Worm (Caenorhabditis elegans) whole organism, young adult: Measurements from ENCODE around the gene C35C5.8.

Experiments
- C06A6.2 ChIP-seq: fragments of 200-800 bp; sonication (Bioruptor generic); conservative IDR thresholded peaks from 2 replicates; pipeline ENCODE4 v1.3.6; 2022; ENCODE audit warnings: missing genetic modification characterization, missing compliant biosample characterization
- F33H1.4 ChIP-seq: fragments of 200-800 bp; sonication (Bioruptor generic); IDR thresholded peaks from 2 replicates; pipeline ENCODE4 v1.3.6; 2022; ENCODE audit warnings: missing genetic modification reagents, missing genetic modification characterization, missing compliant biosample characterization
- ceh-27 ChIP-seq: fragments of 200-800 bp; sonication (Bioruptor generic); optimal IDR thresholded peaks from 2 replicates; lab custom pipeline; 2018; ENCODE audit warnings: mild to moderate bottlenecking, missing genetic modification characterization, moderate library complexity, missing compliant biosample characterization
- ekl-4 ChIP-seq: fragments of 200-800 bp; sonication (Bioruptor generic); IDR thresholded peaks from 2 replicates; pipeline ENCODE4 v1.3.6; 2022; ENCODE audit warnings: missing genetic modification reagents, missing genetic modification characterization, missing compliant biosample characterization
- fkh-3 ChIP-seq: sonication (generic microtip); optimal IDR thresholded peaks from 2 replicates; lab custom pipeline; 2016; ENCODE audit warnings: mild to moderate bottlenecking, missing genetic modification characterization, missing compliant biosample characterization
- snpc-4 ChIP-seq, 5 experiments: fragments of 150-350 bp in 1 of 5; sonication (generic microtip) in 4 of 5; optimal IDR thresholded peaks; 2 replicates each; lab custom pipeline; 2014 to 2018; ENCODE audit warnings: missing genetic modification characterization in 5 of 5, missing biosample characterization in 3 of 5, antibody characterized with exemption in 2 of 5, mild to moderate bottlenecking in 2 of 5, missing compliant biosample characterization in 2 of 5, missing genotype in 2 of 5, moderate library complexity in 2 of 5, missing genetic modification reagents in 1 of 5

ce11 chrX:11500589-11500988, 32.8 kb upstream of the C35C5.8 start:
- TF ChIP-seq F33H1.4 (no peak), snpc-4 (GFP tag; optimal IDR thresholded peaks at IDR 0.05; lab: Kevin White, UChicago) (no peak), snpc-4 (tag; optimal IDR thresholded peaks at IDR 0.05; lab: Kevin White, UChicago) (no peak), C06A6.2 (GFP tag; lab: Robert Waterston, UW) (no peak), fkh-3 (no peak), ekl-4 (GFP tag; lab: Robert Waterston, UW) (no peak), ceh-27 (GFP tag; lab: Kevin White, UChicago) (no peak)
